Worm (Caenorhabditis elegans) whole organism, L2 larva: ENCODE measurements around the gene pigw-1.

Experiments used
- Y55F3AM.14 ChIP-seq: fragments of 200-800 bp; sonication (Bioruptor generic); optimal IDR thresholded peaks from 2 replicates; lab custom pipeline; 2018; ENCODE audit warnings: mild to moderate bottlenecking, missing genetic modification characterization, missing compliant biosample characterization
- egl-27 ChIP-seq: sonication (generic microtip); optimal IDR thresholded peaks from 3 replicates; lab custom pipeline; 2017; ENCODE audit warnings: missing biosample characterization, missing genetic modification reagents, missing genetic modification characterization
- elt-3 ChIP-seq: sonication (generic microtip); optimal IDR thresholded peaks from 2 replicates; lab custom pipeline; 2017; ENCODE audit warnings: missing biosample characterization, missing genetic modification characterization
- lin-39 ChIP-seq: fragments of 150-350 bp; optimal IDR thresholded peaks from 2 replicates; lab custom pipeline; 2014; ENCODE audit warnings: missing biosample characterization, missing genetic modification reagents, missing genetic modification characterization
- nhr-25 ChIP-seq: fragments of 150-350 bp; sonication (generic microtip); optimal IDR thresholded peaks from 3 replicates; lab custom pipeline; 2014; ENCODE audit warnings: missing biosample characterization, missing genetic modification characterization
- nhr-77 ChIP-seq: fragments of 150-350 bp; optimal IDR thresholded peaks from 2 replicates; lab custom pipeline; 2014; ENCODE audit warnings: missing biosample characterization, missing genetic modification characterization
- snpc-4 ChIP-seq: fragments of 150-350 bp; optimal IDR thresholded peaks from 2 replicates; lab custom pipeline; 2014; ENCODE audit warnings: missing biosample characterization, missing genetic modification characterization

DNA sequence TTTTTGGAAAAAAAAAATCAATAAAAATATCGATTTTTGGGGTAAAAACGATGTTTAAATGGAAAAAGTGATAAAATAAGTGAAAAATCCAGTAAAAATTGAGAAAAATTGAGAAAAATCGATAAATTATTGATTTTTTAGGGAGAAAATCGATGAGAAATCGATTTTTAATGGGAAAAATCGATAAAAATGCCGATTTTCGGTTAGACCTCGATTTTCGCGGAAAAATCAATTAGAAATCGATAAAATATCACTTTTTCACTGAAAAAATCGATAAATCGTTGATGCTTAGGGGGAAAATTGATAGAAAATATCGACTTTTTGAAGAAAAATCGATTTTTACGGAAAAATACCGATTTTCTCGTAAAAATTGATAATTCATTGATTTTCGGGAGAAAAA, 16.4 kb upstream of the pigw-1 start:
- TF ChIP-seq lin-39 (no peak), elt-3 (no peak), nhr-77 (tag; lab: Kevin White, UChicago) (no peak), snpc-4 (tag; lab: Kevin White, UChicago) (no peak), nhr-25 (tag; lab: Kevin White, UChicago) (no peak), egl-27 (no peak), Y55F3AM.14 (GFP tag; lab: Kevin White, UChicago) (no peak)
